Fruit fly (Drosophila melanogaster) whole organism, prepupa: Measurements from ENCODE around the gene mRpS18C.

ENCODE experiments used
- CG10631 ChIP-seq: fragments of 200-800 bp; sonication (Bioruptor generic); optimal IDR thresholded peaks from 2 replicates; lab custom pipeline; 2016; ENCODE audit warnings: missing biosample characterization, missing genetic modification characterization
- CG10669 ChIP-seq: fragments of 200-800 bp; sonication (Bioruptor generic); optimal IDR thresholded peaks from 3 replicates; lab custom pipeline; 2018; ENCODE audit warnings: missing biosample characterization, mild to moderate bottlenecking, missing genetic modification characterization, moderate library complexity
- CG11294 ChIP-seq: fragments of 200-800 bp; sonication (Bioruptor generic); IDR thresholded peaks from 2 replicates; pipeline ENCODE4 v1.3.6; 2022; ENCODE audit warnings: missing biosample characterization, missing genetic modification characterization
- CG11762 ChIP-seq: fragments of 200-800 bp; sonication (Bioruptor generic); optimal IDR thresholded peaks from 3 replicates; lab custom pipeline; 2016; ENCODE audit warnings: missing biosample characterization, missing genetic modification characterization; ENCODE audit not compliant: insufficient read depth
- CG1621 ChIP-seq: fragments of 200-800 bp; sonication (Bioruptor generic); optimal IDR thresholded peaks from 3 replicates; lab custom pipeline; 2018; ENCODE audit warnings: missing biosample characterization, mild to moderate bottlenecking, missing genetic modification characterization
- CG31627 ChIP-seq: fragments of 200-800 bp; sonication (Bioruptor generic); optimal IDR thresholded peaks from 3 replicates; lab custom pipeline; 2016; ENCODE audit warnings: missing biosample characterization, missing genetic modification characterization
- CG32006 ChIP-seq: fragments of 200-800 bp; sonication (Bioruptor generic); optimal IDR thresholded peaks from 3 replicates; lab custom pipeline; 2017; ENCODE audit warnings: missing biosample characterization, mild to moderate bottlenecking, missing genetic modification characterization
- CG3919 ChIP-seq: fragments of 200-800 bp; sonication (Bioruptor generic); optimal IDR thresholded peaks from 3 replicates; lab custom pipeline; 2016; ENCODE audit warnings: missing biosample characterization, missing genetic modification characterization
- CG6163 ChIP-seq: fragments of 200-800 bp; sonication (Bioruptor generic); IDR thresholded peaks from 3 replicates; pipeline ENCODE4 v1.3.6; 2022; ENCODE audit warnings: missing biosample characterization, missing genetic modification characterization
- CG6276 ChIP-seq: fragments of 200-800 bp; sonication (Bioruptor generic); optimal IDR thresholded peaks from 2 replicates; lab custom pipeline; 2017; ENCODE audit warnings: missing biosample characterization, mild to moderate bottlenecking, missing genetic modification characterization
- CG6792 ChIP-seq: fragments of 200-800 bp; sonication (Bioruptor generic); optimal IDR thresholded peaks from 3 replicates; lab custom pipeline; 2016; ENCODE audit warnings: missing biosample characterization, missing genetic modification characterization
- CG8632 ChIP-seq: fragments of 200-800 bp; sonication (Bioruptor generic); optimal IDR thresholded peaks from 3 replicates; lab custom pipeline; 2016; ENCODE audit warnings: missing biosample characterization, missing genetic modification characterization
- CG9139 ChIP-seq: fragments of 200-800 bp; sonication (Bioruptor generic); optimal IDR thresholded peaks from 3 replicates; lab custom pipeline; 2017; ENCODE audit warnings: missing biosample characterization, mild to moderate bottlenecking, missing genetic modification characterization
- Eip78C ChIP-seq: fragments of 200-800 bp; sonication (Bioruptor generic); peaks from one replicate; lab custom pipeline; 2016; ENCODE audit warnings: missing biosample characterization, missing genetic modification characterization
- Eip93F ChIP-seq: fragments of 200-800 bp; sonication (Bioruptor generic); optimal IDR thresholded peaks from 2 replicates; lab custom pipeline; 2016; ENCODE audit warnings: missing biosample characterization, mild to moderate bottlenecking, missing genetic modification characterization
- Ets21C ChIP-seq: fragments of 200-800 bp; sonication (Bioruptor generic); optimal IDR thresholded peaks from 3 replicates; lab custom pipeline; 2016; ENCODE audit warnings: missing biosample characterization, missing genetic modification characterization
- Gug ChIP-seq: fragments of 200-800 bp; sonication (Bioruptor generic); IDR thresholded peaks from 2 replicates; pipeline ENCODE4 v1.3.6; 2022; ENCODE audit warnings: missing biosample characterization, missing genetic modification characterization
- Hr38 ChIP-seq: sonication (Bioruptor generic); optimal IDR thresholded peaks from 2 replicates; lab custom pipeline; 2016; ENCODE audit warnings: missing biosample characterization, missing genetic modification characterization
- Hr39 ChIP-seq: fragments of 200-800 bp; sonication (Bioruptor generic); optimal IDR thresholded peaks from 2 replicates; lab custom pipeline; 2016; ENCODE audit warnings: missing biosample characterization, missing genetic modification characterization
- Hr4 ChIP-seq: fragments of 200-800 bp; sonication (Bioruptor generic); optimal IDR thresholded peaks from 3 replicates; lab custom pipeline; 2016; ENCODE audit warnings: missing biosample characterization, missing genetic modification characterization
- Lpt ChIP-seq: fragments of 200-800 bp; sonication (Bioruptor generic); optimal IDR thresholded peaks from 3 replicates; lab custom pipeline; 2016; ENCODE audit warnings: missing biosample characterization, missing genetic modification characterization
- OdsH ChIP-seq: fragments of 200-800 bp; sonication (Bioruptor generic); optimal IDR thresholded peaks from 3 replicates; lab custom pipeline; 2016; ENCODE audit warnings: missing biosample characterization, missing genetic modification characterization
- Sox15 ChIP-seq: fragments of 200-800 bp; sonication (Bioruptor generic); optimal IDR thresholded peaks from 3 replicates; lab custom pipeline; 2016; ENCODE audit warnings: missing biosample characterization, missing genetic modification characterization
- achi ChIP-seq: fragments of 200-800 bp; sonication (Bioruptor generic); optimal IDR thresholded peaks from 3 replicates; lab custom pipeline; 2016; ENCODE audit warnings: missing biosample characterization, missing genetic modification characterization
- acj6 ChIP-seq: fragments of 200-800 bp; sonication (Bioruptor generic); optimal IDR thresholded peaks from 3 replicates; lab custom pipeline; 2016; ENCODE audit warnings: missing biosample characterization, missing genetic modification characterization
- dac ChIP-seq: fragments of 200-800 bp; sonication (Bioruptor generic); optimal IDR thresholded peaks from 2 replicates; lab custom pipeline; 2017; ENCODE audit warnings: missing biosample characterization, mild to moderate bottlenecking, missing genetic modification characterization
- eg ChIP-seq: fragments of 200-800 bp; sonication (Bioruptor generic); IDR thresholded peaks from 3 replicates; pipeline ENCODE4 v1.3.6; 2022; ENCODE audit warnings: missing biosample characterization, missing genetic modification characterization
- esn ChIP-seq: fragments of 200-800 bp; sonication (Bioruptor generic); optimal IDR thresholded peaks from 2 replicates; lab custom pipeline; 2016; ENCODE audit warnings: missing biosample characterization, mild to moderate bottlenecking, missing genetic modification characterization, moderate library complexity
- fkh ChIP-seq: fragments of 200-800 bp; sonication (Bioruptor generic); optimal IDR thresholded peaks from 3 replicates; lab custom pipeline; 2017; ENCODE audit warnings: missing biosample characterization, mild to moderate bottlenecking, missing genetic modification characterization, moderate library complexity
- lz ChIP-seq: fragments of 200-800 bp; sonication (Bioruptor generic); optimal IDR thresholded peaks from 3 replicates; lab custom pipeline; 2016; ENCODE audit warnings: missing biosample characterization, missing genetic modification characterization
- pdm3 ChIP-seq: fragments of 200-800 bp; sonication (Bioruptor generic); optimal IDR thresholded peaks from 3 replicates; lab custom pipeline; 2016; ENCODE audit warnings: missing biosample characterization, missing genetic modification characterization
- spab ChIP-seq: fragments of 200-800 bp; sonication (Bioruptor generic); optimal IDR thresholded peaks from 2 replicates; lab custom pipeline; 2017; ENCODE audit warnings: missing biosample characterization, mild to moderate bottlenecking, missing genetic modification characterization, missing genetic modification reagents
- ss ChIP-seq, 2 experiments: fragments of 200-800 bp; sonication (Bioruptor generic); optimal IDR thresholded peaks; 2 replicates in 1 of 2; 3 replicates in 1 of 2; lab custom pipeline; 2017 to 2018; ENCODE audit warnings: mild to moderate bottlenecking in 2 of 2, missing biosample characterization in 2 of 2, missing genetic modification characterization in 2 of 2, moderate library complexity in 1 of 2
- svp ChIP-seq: fragments of 200-800 bp; sonication (Bioruptor generic); peaks from one replicate; lab custom pipeline; 2016; ENCODE audit warnings: missing biosample characterization, missing genetic modification characterization
- topi ChIP-seq: fragments of 200-800 bp; sonication (Bioruptor generic); optimal IDR thresholded peaks from 3 replicates; lab custom pipeline; 2016; ENCODE audit warnings: missing biosample characterization, missing genetic modification characterization
- vri ChIP-seq: fragments of 200-800 bp; sonication (Bioruptor generic); optimal IDR thresholded peaks from 3 replicates; lab custom pipeline; 2016; ENCODE audit warnings: missing biosample characterization, mild to moderate bottlenecking, missing genetic modification characterization

Gene mRpS18C

dm6 chr3R:30465775-30466494 is 42.2 kb downstream of the mRpS18C start, which contains the start of gene PH4alphaEFB (continued):
- TF ChIP-seq ss (GFP tag; optimal IDR thresholded peaks at IDR 0.05; lab: Kevin White, UChicago) (peak; percentile 30 to 49), CG10669 (GFP tag; lab: Kevin White, UChicago) (no peak), Eip78C (GFP tag; lab: Kevin White, UChicago) (peak; percentile 62)

dm6 chr3R:30466515-30466914 is 42.7 kb downstream of the mRpS18C start:
- TF ChIP-seq Gug (no peak), Eip78C (GFP tag; lab: Kevin White, UChicago) (peak; percentile 59), CG1621 (peak; percentile 7), svp (GFP tag; lab: Kevin White, UChicago) (peak; percentile 83), CG6276 (GFP tag; lab: Kevin White, UChicago) (peak; percentile 17), CG6163 (GFP tag; lab: Robert Waterston, UW) (0 out of 3 replicates have a peak, but pooled peaks have one; percentile 36), CG11762 (no peak), vri (GFP tag; lab: Kevin White, UChicago) (peak; percentile 13)

dm6 chr3R:30467062-30467461 is 43.3 kb downstream of the mRpS18C start:
- TF ChIP-seq acj6 (GFP tag; lab: Kevin White, UChicago): no peak
- TF ChIP-seq Hr38: no peak
- TF ChIP-seq topi (GFP tag; lab: Kevin White, UChicago): no peak
- TF ChIP-seq Hr4 (GFP tag; lab: Kevin White, UChicago): no peak
- peak; percentile 20 for TF ChIP-seq svp (GFP tag; lab: Kevin White, UChicago)
- TF ChIP-seq CG32006 (GFP tag; lab: Kevin White, UChicago): no peak

DNA sequence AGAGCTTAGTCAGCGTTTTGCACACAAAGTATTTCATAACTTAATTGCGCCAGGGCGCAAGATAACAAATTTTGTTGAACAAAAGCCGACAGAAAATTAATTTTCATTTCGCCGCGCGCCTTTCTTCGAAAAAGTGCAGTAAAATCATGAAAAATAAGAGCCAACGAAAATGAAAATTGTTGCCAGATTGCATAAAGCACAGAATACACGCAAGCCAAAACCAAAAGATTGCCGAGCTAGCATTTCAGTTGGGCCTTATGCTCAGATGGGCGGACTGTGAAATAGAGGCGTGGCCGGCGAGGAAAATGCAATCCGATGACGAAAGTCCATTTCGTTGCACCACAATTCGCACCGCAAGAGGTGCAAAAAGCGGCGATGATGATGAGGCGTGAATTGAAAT is 46.9 kb downstream of the mRpS18C start:
- TF ChIP-seq CG10669 (GFP tag; lab: Kevin White, UChicago) (no peak), Ets21C (GFP tag; lab: Kevin White, UChicago) (no peak), Hr38 (no peak), dac (GFP tag; lab: Kevin White, UChicago) (no peak), Eip93F (GFP tag; lab: Kevin White, UChicago) (no peak), CG9139 (GFP tag; lab: Kevin White, UChicago) (no peak), spab (no peak), CG1621 (no peak), ss (GFP tag; optimal IDR thresholded peaks at IDR 0.05; lab: Kevin White, UChicago) (no peak), achi (GFP tag; lab: Kevin White, UChicago) (no peak), esn (GFP tag; lab: Kevin White, UChicago) (no peak), Sox15 (GFP tag; lab: Kevin White, UChicago) (no peak), CG6276 (GFP tag; lab: Kevin White, UChicago) (no peak), CG3919 (GFP tag; lab: Kevin White, UChicago) (no peak), CG6792 (GFP tag; lab: Kevin White, UChicago) (no peak), CG10631 (GFP tag; lab: Kevin White, UChicago) (no peak), Lpt (GFP tag; lab: Kevin White, UChicago) (no peak), CG6163 (GFP tag; lab: Robert Waterston, UW) (no peak)

- TF ChIP-seq Hr38 (no peak), fkh (GFP tag; lab: Kevin White, UChicago) (no peak), CG31627 (GFP tag; lab: Kevin White, UChicago) (no peak), CG32006 (GFP tag; lab: Kevin White, UChicago) (no peak), CG1621 (no peak), CG10669 (GFP tag; lab: Kevin White, UChicago) (no peak), eg (GFP tag; lab: Robert Waterston, UW) (no peak), CG3919 (GFP tag; lab: Kevin White, UChicago) (no peak), CG8632 (GFP tag; lab: Kevin White, UChicago) (no peak), pdm3 (no peak), lz (GFP tag; lab: Kevin White, UChicago) (no peak), ss (GFP tag; optimal IDR thresholded peaks at IDR 0.05; lab: Kevin White, UChicago) (no peak), CG11294 (GFP tag; lab: Robert Waterston, UW) (no peak), Hr39 (GFP tag; lab: Kevin White, UChicago) (no peak), Eip78C (GFP tag; lab: Kevin White, UChicago) (no peak), acj6 (GFP tag; lab: Kevin White, UChicago) (no peak), OdsH (GFP tag; lab: Kevin White, UChicago) (no peak), CG6163 (GFP tag; lab: Robert Waterston, UW) (no peak)
- TF ChIP-seq, all 60 proteins: peak for 0
Measured at dm6 chr3R:30472331-30472730, 48.6 kb downstream of the mRpS18C start.
